Fruit fly (Drosophila melanogaster): ENCODE measurements around the gene nab.

The nab gene

DNA sequence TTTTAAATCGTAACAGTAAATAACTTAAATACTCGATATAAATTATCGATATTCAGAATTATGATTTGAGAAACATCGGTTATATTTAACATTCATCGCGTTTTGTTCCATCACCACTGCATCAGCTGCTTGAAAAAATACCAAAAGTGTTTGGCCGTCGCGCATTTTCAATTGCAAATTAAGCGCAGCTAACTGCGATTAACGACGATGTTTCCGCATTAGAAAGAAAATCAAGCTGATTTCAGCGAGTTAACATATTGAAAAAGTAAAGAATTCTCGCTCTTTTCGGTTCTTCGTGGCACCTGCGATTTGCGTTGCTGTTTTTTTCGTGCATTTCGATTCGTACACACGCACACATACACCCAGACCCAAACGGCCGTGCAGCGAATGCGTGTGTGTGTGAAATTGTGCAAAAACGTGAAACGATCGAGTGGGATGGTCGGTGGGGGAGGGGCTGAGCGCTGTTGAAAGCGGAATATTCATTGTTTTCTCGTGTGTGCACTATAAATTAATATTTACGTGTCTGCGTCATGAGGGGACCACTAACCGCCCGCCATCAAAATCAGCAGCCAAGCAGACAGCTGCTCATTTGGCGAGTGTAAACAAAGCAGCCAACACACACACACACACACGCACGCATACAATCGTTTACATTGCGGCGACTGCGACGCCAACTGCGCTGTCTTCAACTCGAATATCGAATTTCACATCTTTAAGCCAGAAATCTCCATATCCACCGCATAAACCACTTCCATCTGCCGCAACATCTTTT lies 52.5 kb downstream of the nab start, which contains the start of gene Ack (continued):
- no peak for TF ChIP-seq her (GFP tag; optimal IDR thresholded peaks at IDR 0.05)
- TF ChIP-seq CG4707 (GFP tag; optimal IDR thresholded peaks at IDR 0.05) = no peak
- TF ChIP-seq CG15479 (GFP tag; optimal IDR thresholded peaks at IDR 0.05) = peak; percentile 91
- no peak for TF ChIP-seq CG14050 (GFP tag; IDR thresholded peaks at IDR 0.05)
- TF ChIP-seq CG14965 (GFP tag; optimal IDR thresholded peaks at IDR 0.05; ENCODE audit: borderline replicate concordance) = no peak
- no peak for TF ChIP-seq CG12299 (tag; optimal IDR thresholded peaks at IDR 0.05)
- no peak for TF ChIP-seq CG18011 (GFP tag; optimal IDR thresholded peaks at IDR 0.05)
- no peak for TF ChIP-seq CG10959 (GFP tag; IDR thresholded peaks at IDR 0.05)
- no peak for TF ChIP-seq Ptx1 (GFP tag; IDR thresholded peaks at IDR 0.05)
- no peak for TF ChIP-seq pum (GFP tag; optimal IDR thresholded peaks at IDR 0.05)
- TF ChIP-seq CG4854 (GFP tag; optimal IDR thresholded peaks at IDR 0.05) = no peak
- TF ChIP-seq CG3995 (GFP tag; optimal IDR thresholded peaks at IDR 0.05) = no peak
- no peak for TF ChIP-seq CkIIα-i1 (GFP tag; IDR thresholded peaks at IDR 0.05)
- no peak for TF ChIP-seq CG10462 (GFP tag; optimal IDR thresholded peaks at IDR 0.05)
- no peak for TF ChIP-seq slou (GFP tag; optimal IDR thresholded peaks at IDR 0.05)
- TF ChIP-seq zfh2 (GFP tag; optimal IDR thresholded peaks at IDR 0.05) = no peak
- peak; percentile 31 for TF ChIP-seq nom (GFP tag; optimal IDR thresholded peaks at IDR 0.05)
- TF ChIP-seq CG4360 (GFP tag; IDR thresholded peaks at IDR 0.05) = no peak
- TF ChIP-seq HHEX (GFP tag; optimal IDR thresholded peaks at IDR 0.05) = no peak
- no peak for TF ChIP-seq dpn (GFP tag; optimal IDR thresholded peaks at IDR 0.05)
- TF ChIP-seq cad (GFP tag; optimal IDR thresholded peaks at IDR 0.05) = no peak
- TF ChIP-seq CG1024 (GFP tag; IDR thresholded peaks at IDR 0.05) = no peak
- no peak for TF ChIP-seq CG6689 (GFP tag; IDR thresholded peaks at IDR 0.05)
- TF ChIP-seq tna (GFP tag; IDR thresholded peaks at IDR 0.05; ENCODE audit: partially characterized antibody) = peak; percentile 51
- TF ChIP-seq crol (GFP tag; IDR thresholded peaks at IDR 0.05) = 0 out of 2 replicates have a peak, but pooled peaks have one; percentile 49
- TF ChIP-seq Ravus (GFP tag; IDR thresholded peaks at IDR 0.05) = no peak
- no peak for TF ChIP-seq Camta (GFP tag; optimal IDR thresholded peaks at IDR 0.05)
- TF ChIP-seq insv (GFP tag; optimal IDR thresholded peaks at IDR 0.05) = no peak
- TF ChIP-seq Hsf (GFP tag; optimal IDR thresholded peaks at IDR 0.05) = no peak
- TF ChIP-seq nerfin-1 (tag; optimal IDR thresholded peaks at IDR 0.05) = peak; percentile 58
- no peak for TF ChIP-seq slbo (GFP tag; IDR thresholded peaks at IDR 0.05)
- no peak for TF ChIP-seq CG14441 (GFP tag; IDR thresholded peaks at IDR 0.05)
- peak; percentile 26 for TF ChIP-seq CG8478 (optimal IDR thresholded peaks at IDR 0.05)
- no peak for TF ChIP-seq B-H1 (GFP tag; IDR thresholded peaks at IDR 0.05)
- no peak for TF ChIP-seq CG3065 (GFP tag; optimal IDR thresholded peaks at IDR 0.05)
- TF ChIP-seq bcd (GFP tag; optimal IDR thresholded peaks at IDR 0.05) = no peak
- no peak for TF ChIP-seq gce (GFP tag; IDR thresholded peaks at IDR 0.05)
- no peak for TF ChIP-seq shn (GFP tag; optimal IDR thresholded peaks at IDR 0.05)
- no peak for TF ChIP-seq bsh (GFP tag; optimal IDR thresholded peaks at IDR 0.05)
- no peak for TF ChIP-seq CG32772 (GFP tag; IDR thresholded peaks at IDR 0.05)
- no peak for TF ChIP-seq crc (GFP tag; optimal IDR thresholded peaks at IDR 0.05)
- no peak for TF ChIP-seq ac (GFP tag; optimal IDR thresholded peaks at IDR 0.05)
- TF ChIP-seq gsb-n (tag; optimal IDR thresholded peaks at IDR 0.05) = no peak
- TF ChIP-seq btn (GFP tag; optimal IDR thresholded peaks at IDR 0.05) = no peak
- TF ChIP-seq pros (GFP tag; optimal IDR thresholded peaks at IDR 0.05) = no peak
- no peak for TF ChIP-seq maf-S (GFP tag; optimal IDR thresholded peaks at IDR 0.05)
- no peak for TF ChIP-seq Hr3 (GFP tag; optimal IDR thresholded peaks at IDR 0.05)
- TF ChIP-seq phol (tag; optimal IDR thresholded peaks at IDR 0.05) = no peak
- no peak for TF ChIP-seq dimm (GFP tag; IDR thresholded peaks at IDR 0.05)
- TF ChIP-seq stc (GFP tag; IDR thresholded peaks at IDR 0.05) = no peak
- no peak for TF ChIP-seq Side (GFP tag; optimal IDR thresholded peaks at IDR 0.05)
- TF ChIP-seq CG9727 (GFP tag; optimal IDR thresholded peaks at IDR 0.05) = no peak

Measured in whole organism, embryonic.